Worm (Caenorhabditis elegans) whole organism, L2 larva: Measurements from ENCODE around the gene srh-85.

Source experiments
- F13H6.1 ChIP-seq: sonication (generic microtip); optimal IDR thresholded peaks from 2 replicates; lab custom pipeline; 2016; ENCODE audit warnings: missing genetic modification characterization, missing compliant biosample characterization
- skn-1 ChIP-seq: sonication (generic microtip); optimal IDR thresholded peaks from 2 replicates; lab custom pipeline; 2017; ENCODE audit warnings: missing biosample characterization, missing genetic modification characterization
- sma-3 ChIP-seq: sonication (generic microtip); optimal IDR thresholded peaks from 2 replicates; lab custom pipeline; 2016; ENCODE audit warnings: missing genetic modification reagents, missing genetic modification characterization, missing compliant biosample characterization

- no peak for TF ChIP-seq sma-3
- TF ChIP-seq skn-1 (tag; lab: Kevin White, UChicago): no peak
- no peak for TF ChIP-seq F13H6.1 (tag; lab: Kevin White, UChicago)
Observed at ce11 chrV:3005964-3006363, 18.7 kb upstream of the srh-85 start, which contains the start of gene srw-112.
